Worm (Caenorhabditis elegans): ENCODE measurements around the gene F36G3.2.

DNA sequence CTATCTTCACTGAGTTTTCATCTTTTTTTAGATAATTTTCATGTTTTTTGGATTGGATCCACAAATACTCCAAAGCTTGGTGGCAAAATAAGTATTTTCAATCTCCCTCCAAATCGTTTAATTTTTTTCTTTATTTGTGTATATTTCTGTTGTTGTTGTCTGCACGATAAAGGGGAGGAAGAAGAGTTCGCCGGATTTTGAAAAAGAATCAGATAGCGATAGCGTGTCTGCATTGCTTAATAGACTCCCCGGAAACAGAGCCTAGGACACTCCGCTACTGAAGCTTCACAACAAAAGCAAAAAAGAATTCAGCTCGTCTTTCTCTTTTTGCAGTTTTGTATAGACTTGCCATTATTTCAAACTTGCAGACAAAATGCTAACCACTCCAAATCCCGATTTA is 16.6 kb downstream of the F36G3.2 start, which contains the start of gene T09B9.5:
- TF ChIP-seq sox-4 (tag; optimal IDR thresholded peaks at IDR 0.05) (no peak), ceh-9 (tag; optimal IDR thresholded peaks at IDR 0.05) (no peak)

Measured in whole organism, late embryonic.